Fruit fly (Drosophila melanogaster): ENCODE results near the gene Paip2.
A peak's percentile ranks its signal among the peaks of the same experiment; 100 is the strongest.

The Paip2 gene

dm6 chr3R:12960929-12961855 lies 19.4 kb upstream of the Paip2 start, which contains the start of gene Spc25 (continued):
- peak; percentile 24 for TF ChIP-seq NC2β (GFP tag; optimal IDR thresholded peaks at IDR 0.05)
- TF ChIP-seq CG13775 (GFP tag; optimal IDR thresholded peaks at IDR 0.05), result peak; percentile 38
- no peak for TF ChIP-seq CG6175 (GFP tag; IDR thresholded peaks at IDR 0.05)
- TF ChIP-seq Poxn (GFP tag; IDR thresholded peaks at IDR 0.05), result no peak
- peak; percentile 50 for TF ChIP-seq CG12071 (GFP tag; optimal IDR thresholded peaks at IDR 0.05)
- peak; percentile 7 for TF ChIP-seq CG15696 (tag; optimal IDR thresholded peaks at IDR 0.05)
- TF ChIP-seq Adf1 (GFP tag; IDR thresholded peaks at IDR 0.05), result no peak
- TF ChIP-seq Mad (GFP tag; optimal IDR thresholded peaks at IDR 0.05), result peak; percentile 46
- no peak for TF ChIP-seq Oaz (GFP tag; IDR thresholded peaks at IDR 0.05)
- TF ChIP-seq CG4328 (GFP tag; optimal IDR thresholded peaks at IDR 0.05), result no peak
- TF ChIP-seq CG11085 (GFP tag; IDR thresholded peaks at IDR 0.05), result no peak
- peak; percentile 52 for TF ChIP-seq CG9609 (GFP tag; optimal IDR thresholded peaks at IDR 0.05)
- no peak for TF ChIP-seq CrebB (tag; optimal IDR thresholded peaks at IDR 0.05)
- TF ChIP-seq CG6813 (GFP tag; optimal IDR thresholded peaks at IDR 0.05), result no peak
- no peak for TF ChIP-seq HLHmδ (GFP tag; optimal IDR thresholded peaks at IDR 0.05)
- peak; percentile 55 for TF ChIP-seq Mes4 (GFP tag; optimal IDR thresholded peaks at IDR 0.05)
- TF ChIP-seq HHEX (GFP tag; optimal IDR thresholded peaks at IDR 0.05), result no peak
- no peak for TF ChIP-seq jigr1 (GFP tag; IDR thresholded peaks at IDR 0.05)
- TF ChIP-seq CG7786 (GFP tag; optimal IDR thresholded peaks at IDR 0.05), result peak; percentile 37
- TF ChIP-seq ATbp (GFP tag; optimal IDR thresholded peaks at IDR 0.05), result no peak
- peak; percentile 75 for TF ChIP-seq hkb (optimal IDR thresholded peaks at IDR 0.05)
- no peak for TF ChIP-seq hkb (GFP tag; IDR thresholded peaks at IDR 0.05)
- TF ChIP-seq Pdp1 (GFP tag; optimal IDR thresholded peaks at IDR 0.05), result peak in 1 of 2 experiments; percentile 71
- no peak for TF ChIP-seq tio (GFP tag; optimal IDR thresholded peaks at IDR 0.05)
- peak; percentile 93 for TF ChIP-seq CG34224 (GFP tag; IDR thresholded peaks at IDR 0.05; ENCODE audit: partially characterized antibody)
- TF ChIP-seq CG11456 (GFP tag; IDR thresholded peaks at IDR 0.05), result peak; percentile 74
- peak; percentile 80 for TF ChIP-seq CG34422 (GFP tag; IDR thresholded peaks at IDR 0.05)
- TF ChIP-seq E2f2 (GFP tag; IDR thresholded peaks at IDR 0.05), result peak; percentile 88
- peak; percentile 69 for TF ChIP-seq CG30403 (GFP tag; optimal IDR thresholded peaks at IDR 0.05)
- TF ChIP-seq Sry-δ (GFP tag; optimal IDR thresholded peaks at IDR 0.05), result peak; percentile 100
- no peak for TF ChIP-seq CG1529 (GFP tag; optimal IDR thresholded peaks at IDR 0.05)
- no peak for TF ChIP-seq CG6654 (GFP tag; optimal IDR thresholded peaks at IDR 0.05)
- peak; percentile 63 for TF ChIP-seq Myb (GFP tag; optimal IDR thresholded peaks at IDR 0.05)
- no peak for TF ChIP-seq trh (GFP tag; optimal IDR thresholded peaks at IDR 0.05)
- no peak for TF ChIP-seq Hmr (GFP tag; optimal IDR thresholded peaks at IDR 0.05)
- no peak for TF ChIP-seq Aef1 (GFP tag; IDR thresholded peaks at IDR 0.05)
- TF ChIP-seq fru (optimal IDR thresholded peaks at IDR 0.05), result no peak
- TF ChIP-seq CG4282 (GFP tag; optimal IDR thresholded peaks at IDR 0.05), result peak; percentile 23
- TF ChIP-seq NK7.1 (GFP tag; optimal IDR thresholded peaks at IDR 0.05), result no peak
- TF ChIP-seq CG14014 (GFP tag; IDR thresholded peaks at IDR 0.05), result 0 out of 2 replicates have a peak, but pooled peaks have one; percentile 20
- TF ChIP-seq Dfd (GFP tag; optimal IDR thresholded peaks at IDR 0.05), result no peak
- no peak for TF ChIP-seq C15 (GFP tag; IDR thresholded peaks at IDR 0.05)
- peak; percentile 55 for TF ChIP-seq CG13624 (GFP tag; optimal IDR thresholded peaks at IDR 0.05)
- TF ChIP-seq HmgZ (tag; optimal IDR thresholded peaks at IDR 0.05), result peak; percentile 61
- no peak for TF ChIP-seq run (tag; optimal IDR thresholded peaks at IDR 0.05)
- TF ChIP-seq CG6689 (GFP tag; IDR thresholded peaks at IDR 0.05), result 0 out of 2 replicates have a peak, but pooled peaks have one; percentile 17
- TF ChIP-seq Doc3 (GFP tag; IDR thresholded peaks at IDR 0.05; ENCODE audit: partially characterized antibody), result peak; percentile 88
- peak; percentile 64 for TF ChIP-seq tin (GFP tag; optimal IDR thresholded peaks at IDR 0.05)
- peak; percentile 49; the same call in 1 of the 2 replicates for TF ChIP-seq CG9215 (GFP tag; IDR thresholded peaks at IDR 0.05)
- TF ChIP-seq CG1603 (tag; optimal IDR thresholded peaks at IDR 0.05), result peak; percentile 72
